Worm (Caenorhabditis elegans) whole organism, L4/young adult: Measurements from ENCODE around the gene srw-20.

Experiments
- W03F9.2 ChIP-seq: fragments of 150-350 bp; optimal IDR thresholded peaks from 2 replicates; lab custom pipeline; 2014; ENCODE audit warnings: missing biosample characterization, missing genetic modification characterization
- dao-5 ChIP-seq: sonication (generic microtip); optimal IDR thresholded peaks from 2 replicates; lab custom pipeline; 2016; ENCODE audit warnings: missing genotype, missing genetic modification characterization, moderate library complexity, missing compliant biosample characterization

DNA sequence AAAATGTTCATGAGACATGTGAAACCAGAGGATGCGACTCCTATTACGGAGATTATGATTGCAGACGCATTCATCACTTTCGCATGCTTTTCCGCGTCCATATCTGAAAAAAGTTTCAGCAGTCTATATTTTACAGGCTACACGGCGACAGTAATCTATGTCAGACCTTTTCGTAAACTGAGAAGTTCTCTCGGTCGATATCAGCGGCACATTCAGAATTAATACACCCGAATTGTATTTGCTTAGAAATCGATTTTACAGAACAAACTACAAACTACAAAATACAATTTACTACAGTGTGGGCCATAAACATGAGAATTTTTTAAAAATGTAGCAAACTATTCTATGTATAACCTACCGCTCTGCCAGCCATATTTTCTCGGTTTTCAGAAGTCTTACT, 8.1 kb downstream of the srw-20 start, which contains the start of gene srbc-14:
- TF ChIP-seq W03F9.2 (no peak), dao-5 (tag; lab: Kevin White, UChicago) (no peak)
